Worm (Caenorhabditis elegans) whole organism, mixed stage, embryonic: ENCODE measurements around the gene Y54G2A.48.

Experiments
- M03D4.4 ChIP-seq: sonication (generic microtip); optimal IDR thresholded peaks from 2 replicates; lab custom pipeline; 2017; ENCODE audit warnings: mild to moderate bottlenecking, missing genetic modification characterization, missing compliant biosample characterization
- bed-3 ChIP-seq: fragments of 200-800 bp; sonication (Bioruptor generic); optimal IDR thresholded peaks from 3 replicates; lab custom pipeline; 2018; ENCODE audit warnings: mild to moderate bottlenecking, missing genetic modification characterization, moderate library complexity, missing compliant biosample characterization
- blmp-1 ChIP-seq: fragments of 150-350 bp; optimal IDR thresholded peaks from 2 replicates; lab custom pipeline; 2014; ENCODE audit warnings: missing biosample characterization, missing genetic modification characterization
- ceh-39 ChIP-seq: fragments of 150-350 bp; optimal IDR thresholded peaks from 2 replicates; lab custom pipeline; 2014; ENCODE audit warnings: missing biosample characterization, missing genetic modification characterization
- ceh-43 ChIP-seq: fragments of 200-800 bp; sonication (Bioruptor generic); optimal IDR thresholded peaks from 2 replicates; lab custom pipeline; 2018; ENCODE audit warnings: mild to moderate bottlenecking, missing genetic modification characterization, moderate library complexity, missing compliant biosample characterization
- ceh-83 ChIP-seq: fragments of 200-800 bp; sonication (Bioruptor generic); optimal IDR thresholded peaks from 2 replicates; lab custom pipeline; 2018; ENCODE audit warnings: mild to moderate bottlenecking, missing genetic modification characterization, missing compliant biosample characterization
- ces-1 ChIP-seq: fragments of 150-350 bp; optimal IDR thresholded peaks from 2 replicates; lab custom pipeline; 2014; ENCODE audit warnings: missing biosample characterization, missing genetic modification reagents, missing genetic modification characterization
- cnd-1 ChIP-seq: fragments of 200-800 bp; sonication (Bioruptor generic); optimal IDR thresholded peaks from 2 replicates; lab custom pipeline; 2018; ENCODE audit warnings: mild to moderate bottlenecking, missing genetic modification characterization, missing compliant biosample characterization
- drap-1 ChIP-seq: fragments of 200-800 bp; sonication (Bioruptor generic); optimal IDR thresholded peaks from 3 replicates; lab custom pipeline; 2018; ENCODE audit warnings: mild to moderate bottlenecking, missing genetic modification characterization, missing compliant biosample characterization
- elt-1 ChIP-seq: sonication (generic microtip); optimal IDR thresholded peaks from 2 replicates; lab custom pipeline; 2017; ENCODE audit warnings: missing genetic modification characterization, mild to moderate bottlenecking, missing compliant biosample characterization, antibody characterized with exemption, moderate library complexity, borderline replicate concordance; ENCODE audit not compliant: insufficient read depth
- elt-3 ChIP-seq: fragments of 150-350 bp; optimal IDR thresholded peaks from 2 replicates; lab custom pipeline; 2014; ENCODE audit warnings: missing biosample characterization, missing genetic modification characterization
- ham-2 ChIP-seq: fragments of 200-800 bp; sonication (Bioruptor generic); optimal IDR thresholded peaks from 2 replicates; lab custom pipeline; 2018; ENCODE audit warnings: mild to moderate bottlenecking, missing genetic modification characterization, missing compliant biosample characterization
- hlh-1 ChIP-seq: fragments of 150-350 bp; optimal IDR thresholded peaks from 2 replicates; lab custom pipeline; 2014; ENCODE audit warnings: missing biosample characterization, missing genetic modification reagents, missing genetic modification characterization
- lin-13 ChIP-seq: fragments of 150-350 bp; optimal IDR thresholded peaks from 2 replicates; lab custom pipeline; 2014; ENCODE audit warnings: missing biosample characterization, missing genetic modification characterization
- lsy-2 ChIP-seq: fragments of 150-350 bp; optimal IDR thresholded peaks from 2 replicates; lab custom pipeline; 2014; ENCODE audit warnings: missing biosample characterization, missing genetic modification characterization
- mab-5 ChIP-seq: fragments of 150-350 bp; optimal IDR thresholded peaks from 2 replicates; lab custom pipeline; 2014; ENCODE audit warnings: missing biosample characterization, missing genetic modification characterization
- mep-1 ChIP-seq: fragments of 150-350 bp; optimal IDR thresholded peaks from 2 replicates; lab custom pipeline; 2017; ENCODE audit warnings: missing biosample characterization, missing genetic modification reagents, missing genetic modification characterization, inconsistent platforms
- mls-2 ChIP-seq: sonication (generic microtip); optimal IDR thresholded peaks from 2 replicates; lab custom pipeline; 2016; ENCODE audit warnings: mild to moderate bottlenecking, missing genetic modification characterization, moderate library complexity, missing compliant biosample characterization
- nhr-12 ChIP-seq: fragments of 150-350 bp; optimal IDR thresholded peaks from 2 replicates; lab custom pipeline; 2014; ENCODE audit warnings: missing biosample characterization, missing genetic modification characterization
- nhr-2 ChIP-seq: fragments of 150-350 bp; optimal IDR thresholded peaks from 2 replicates; lab custom pipeline; 2014; ENCODE audit warnings: missing biosample characterization, missing genetic modification characterization
- nhr-237 ChIP-seq: fragments of 150-350 bp; optimal IDR thresholded peaks from 2 replicates; lab custom pipeline; 2014; ENCODE audit warnings: missing biosample characterization, missing genetic modification characterization
- nhr-28 ChIP-seq: fragments of 150-350 bp; optimal IDR thresholded peaks from 2 replicates; lab custom pipeline; 2014; ENCODE audit warnings: missing biosample characterization, missing genetic modification characterization
- nhr-76 ChIP-seq: sonication (generic microtip); optimal IDR thresholded peaks from 2 replicates; lab custom pipeline; 2017; ENCODE audit warnings: missing biosample characterization, missing genetic modification characterization
- snpc-4 ChIP-seq: fragments of 150-350 bp; optimal IDR thresholded peaks from 2 replicates; lab custom pipeline; 2014; ENCODE audit warnings: missing biosample characterization, missing genetic modification characterization
- sptf-1 ChIP-seq: sonication (generic microtip); optimal IDR thresholded peaks from 2 replicates; lab custom pipeline; 2017; ENCODE audit warnings: mild to moderate bottlenecking, missing genetic modification characterization, moderate library complexity, missing compliant biosample characterization
- tbx-8 ChIP-seq: fragments of 200-800 bp; sonication (Bioruptor generic); optimal IDR thresholded peaks from 2 replicates; lab custom pipeline; 2018; ENCODE audit warnings: mild to moderate bottlenecking, missing genetic modification characterization, moderate library complexity, missing compliant biosample characterization
- unc-120 ChIP-seq: sonication (generic microtip); optimal IDR thresholded peaks from 2 replicates; lab custom pipeline; 2017; ENCODE audit warnings: missing genetic modification characterization, missing compliant biosample characterization; ENCODE audit not compliant: poor library complexity, severe bottlenecking
- unc-39 ChIP-seq: fragments of 150-350 bp; optimal IDR thresholded peaks from 2 replicates; lab custom pipeline; 2014; ENCODE audit warnings: missing biosample characterization, missing genetic modification characterization
- unc-62 ChIP-seq: fragments of 150-350 bp; optimal IDR thresholded peaks from 2 replicates; lab custom pipeline; 2014; ENCODE audit warnings: missing biosample characterization, missing genetic modification reagents, missing genetic modification characterization
- zip-8 ChIP-seq: fragments of 150-350 bp; optimal IDR thresholded peaks from 2 replicates; lab custom pipeline; 2014; ENCODE audit warnings: missing biosample characterization, missing genetic modification characterization
- ztf-11 ChIP-seq: fragments of 150-350 bp; optimal IDR thresholded peaks from 2 replicates; lab custom pipeline; 2014; ENCODE audit warnings: missing biosample characterization, missing genetic modification characterization

The Y54G2A.48 gene

DNA sequence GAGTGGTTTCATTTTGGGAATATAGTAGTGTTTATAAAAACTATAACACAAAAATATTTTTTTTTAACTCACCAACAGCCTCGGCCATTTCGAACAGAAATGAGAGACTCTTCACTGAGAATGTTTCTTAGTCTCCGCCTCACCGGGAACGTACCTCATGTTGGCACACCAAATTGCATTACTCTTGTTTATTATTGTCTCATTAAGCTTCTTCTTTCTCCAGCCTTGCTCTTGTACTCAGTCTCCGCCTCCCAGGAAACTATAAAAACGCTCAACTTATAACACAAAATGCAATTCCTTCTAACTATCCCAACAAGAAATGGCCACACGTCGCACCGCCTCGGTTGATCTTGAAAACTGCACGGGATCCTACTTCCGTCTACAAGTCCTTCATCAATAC, at the start of gene Y54G2A.48, which contains the start of gene pudl-1:
Gene Y54G2A.48, minus strand, starts transcription at position 101 of the 400 bp plus-strand sequence.
Gene pudl-1, plus strand, starts transcription at position 320 of the 400 bp plus-strand sequence.
- TF ChIP-seq tbx-8, result no peak
- no peak for TF ChIP-seq zip-8 (tag; lab: Kevin White, UChicago)
- no peak for TF ChIP-seq mab-5 (tag; lab: Kevin White, UChicago)
- no peak for TF ChIP-seq lsy-2 (tag; lab: Kevin White, UChicago)
- TF ChIP-seq snpc-4 (tag; lab: Kevin White, UChicago), result no peak
- no peak for TF ChIP-seq mep-1 (tag; lab: Kevin White, UChicago)
- TF ChIP-seq elt-1, result no peak
- no peak for TF ChIP-seq unc-62
- TF ChIP-seq elt-3, result no peak
- TF ChIP-seq mls-2 (tag; lab: Kevin White, UChicago), result no peak
- no peak for TF ChIP-seq ham-2 (GFP tag; lab: Kevin White, UChicago)
- TF ChIP-seq ceh-43 (GFP tag; lab: Kevin White, UChicago), result no peak
- no peak for TF ChIP-seq drap-1 (GFP tag; lab: Kevin White, UChicago)
- no peak for TF ChIP-seq nhr-76
- no peak for TF ChIP-seq cnd-1 (tag; lab: Kevin White, UChicago)

DNA sequence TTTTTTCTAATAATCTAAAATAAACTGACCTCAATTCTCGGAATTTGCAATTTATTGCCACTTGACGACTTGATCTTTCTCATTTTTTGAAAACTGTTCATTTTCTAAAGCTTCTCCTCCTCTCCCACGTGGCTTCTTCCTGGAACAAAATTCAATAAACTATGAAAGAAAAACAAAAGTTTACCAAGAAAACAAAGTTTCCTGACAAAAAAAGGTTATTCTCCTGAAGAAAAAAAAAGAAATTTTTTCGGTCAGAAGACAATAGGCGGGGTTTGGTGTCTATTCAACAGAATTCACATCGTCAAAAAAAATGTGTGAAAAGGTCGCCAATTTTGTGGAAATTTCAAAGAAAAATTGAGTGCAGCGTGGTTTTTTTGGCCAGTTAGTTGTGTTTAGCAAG, 32.3 kb upstream of the Y54G2A.48 start, which contains the start of gene Y54G2A.16:
Gene Y54G2A.16, minus strand, starts transcription at position 101 of the 400 bp plus-strand sequence.
- TF ChIP-seq nhr-2 (tag; lab: Kevin White, UChicago) (no peak), ceh-39 (tag; lab: Kevin White, UChicago) (no peak), mep-1 (tag; lab: Kevin White, UChicago) (no peak), zip-8 (tag; lab: Kevin White, UChicago) (no peak), mls-2 (tag; lab: Kevin White, UChicago) (no peak), blmp-1 (tag; lab: Kevin White, UChicago) (no peak), cnd-1 (tag; lab: Kevin White, UChicago) (no peak), unc-62 (no peak), M03D4.4 (no peak), sptf-1 (tag; lab: Kevin White, UChicago) (no peak), bed-3 (GFP tag; lab: Kevin White, UChicago) (no peak), mab-5 (tag; lab: Kevin White, UChicago) (no peak), ces-1 (no peak), drap-1 (GFP tag; lab: Kevin White, UChicago) (no peak), nhr-12 (no peak), tbx-8 (no peak)
- TF ChIP-seq, all 35 proteins: peak for 0

DNA sequence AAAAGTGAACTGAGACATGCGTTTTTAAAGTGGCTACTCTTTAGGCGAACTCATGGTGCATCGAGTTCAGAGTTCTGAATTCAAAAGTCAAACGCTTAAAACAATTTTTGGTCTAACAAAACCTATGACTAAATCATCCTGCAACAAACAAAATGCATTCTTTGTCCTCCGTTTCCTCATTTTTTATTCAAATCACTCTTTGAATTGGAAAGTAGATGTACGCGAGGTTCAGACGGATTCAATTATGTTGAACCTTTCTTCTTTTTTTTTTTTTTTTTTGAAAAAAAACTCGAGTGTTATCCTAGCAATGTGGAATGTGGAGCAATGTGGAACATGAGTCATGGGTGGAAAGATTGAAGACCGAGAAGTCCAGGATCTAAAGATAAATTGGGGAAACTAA, 26.2 kb upstream of the Y54G2A.48 start:
- TF ChIP-seq blmp-1 (tag; lab: Kevin White, UChicago) (no peak), ces-1 (no peak), zip-8 (tag; lab: Kevin White, UChicago) (no peak), ceh-39 (tag; lab: Kevin White, UChicago) (no peak), lsy-2 (tag; lab: Kevin White, UChicago) (no peak)

DNA sequence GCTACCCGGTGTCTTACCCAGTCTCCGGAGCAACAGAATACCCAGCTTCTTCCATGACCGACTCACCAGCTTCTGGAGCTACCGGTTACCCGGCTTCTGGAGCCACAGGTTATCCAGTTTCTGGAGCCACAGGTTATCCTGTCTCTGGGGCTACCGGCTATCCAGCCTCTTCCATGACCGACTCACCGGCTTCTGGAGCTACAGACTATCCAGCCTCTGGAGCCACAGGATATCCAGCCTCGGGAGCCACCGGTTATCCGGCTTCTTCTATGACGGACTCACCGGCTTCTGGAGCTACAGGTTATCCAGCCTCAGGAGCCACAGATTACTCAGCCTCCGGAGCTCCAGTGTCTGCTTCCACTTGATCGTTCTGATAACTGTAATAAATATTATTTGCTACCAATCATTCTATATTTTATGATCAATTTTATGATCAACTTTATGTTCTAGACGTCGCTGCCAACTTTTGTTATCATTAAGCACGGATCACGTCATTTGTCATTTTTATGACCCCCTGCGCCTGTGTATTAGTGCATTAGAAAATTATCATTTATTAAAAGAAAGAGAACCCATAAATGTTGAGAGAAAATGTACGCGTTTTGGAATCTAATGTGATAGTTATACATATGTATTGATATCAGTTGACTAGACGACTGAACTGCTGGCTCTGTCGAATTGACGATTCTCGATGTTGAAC, 22.7 kb upstream of the Y54G2A.48 start:
- no peak for TF ChIP-seq hlh-1 (tag; lab: Kevin White, UChicago)
- TF ChIP-seq bed-3 (GFP tag; lab: Kevin White, UChicago), result no peak
- TF ChIP-seq nhr-28 (tag; lab: Kevin White, UChicago), result no peak
- TF ChIP-seq ztf-11 (tag; lab: Kevin White, UChicago), result no peak
- no peak for TF ChIP-seq cnd-1 (tag; lab: Kevin White, UChicago)
- no peak for TF ChIP-seq ceh-43 (GFP tag; lab: Kevin White, UChicago)

DNA sequence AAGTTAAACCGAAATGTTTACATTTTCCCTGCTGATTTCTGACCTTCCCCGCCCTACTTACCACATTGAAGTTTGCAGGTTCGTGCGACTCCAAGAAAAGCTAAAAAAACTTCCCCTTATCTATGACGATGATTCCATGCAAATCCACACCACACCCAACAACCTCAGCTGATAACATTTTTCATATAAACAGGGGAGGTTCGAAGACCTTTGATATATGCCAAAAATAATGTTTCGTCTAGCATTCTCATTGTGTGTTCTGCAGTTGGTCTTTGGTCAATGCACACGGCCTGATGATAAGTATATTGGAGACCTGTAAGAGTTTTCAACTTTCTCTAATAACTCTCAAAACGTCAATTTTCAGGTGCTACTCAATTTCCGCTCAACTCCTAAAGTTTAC, 21.7 kb upstream of the Y54G2A.48 start:
- TF ChIP-seq elt-3 (no peak), hlh-1 (tag; lab: Kevin White, UChicago) (no peak), unc-39 (tag; lab: Kevin White, UChicago) (no peak), ces-1 (no peak), nhr-12 (no peak), unc-62 (no peak), elt-1 (no peak)

DNA sequence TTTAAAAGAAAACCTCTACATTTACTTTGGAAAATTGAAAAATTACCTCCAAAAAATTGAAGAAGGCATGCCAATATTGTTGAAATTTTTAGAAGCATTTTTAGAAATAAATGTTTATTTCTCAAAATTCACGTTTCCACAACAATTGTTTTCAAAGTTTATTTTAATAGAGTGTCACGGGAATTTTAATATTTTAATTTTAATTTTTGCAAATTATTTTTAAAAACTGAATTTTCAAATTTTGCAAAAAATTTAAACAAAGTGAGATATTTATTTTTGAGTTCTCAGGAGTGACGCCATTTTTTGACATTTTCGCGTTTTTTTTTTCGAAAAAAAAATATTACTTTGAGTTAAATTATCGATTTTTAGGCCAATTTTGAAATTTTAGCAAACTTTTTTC, 20.7 kb upstream of the Y54G2A.48 start, which contains the start of gene Y54G2A.49:
Gene Y54G2A.49, minus strand, starts transcription at position 101 of the 400 bp plus-strand sequence.
- no peak for TF ChIP-seq drap-1 (GFP tag; lab: Kevin White, UChicago)
- no peak for TF ChIP-seq snpc-4 (tag; lab: Kevin White, UChicago)
- no peak for TF ChIP-seq bed-3 (GFP tag; lab: Kevin White, UChicago)
- TF ChIP-seq nhr-28 (tag; lab: Kevin White, UChicago), result no peak
- no peak for TF ChIP-seq ceh-83 (GFP tag; lab: Kevin White, UChicago)
- no peak for TF ChIP-seq mls-2 (tag; lab: Kevin White, UChicago)
- no peak for TF ChIP-seq unc-120
- TF ChIP-seq lin-13 (tag; lab: Kevin White, UChicago), result no peak
- no peak for TF ChIP-seq ceh-43 (GFP tag; lab: Kevin White, UChicago)
- no peak for TF ChIP-seq tbx-8
- no peak for TF ChIP-seq M03D4.4
- no peak for TF ChIP-seq cnd-1 (tag; lab: Kevin White, UChicago)
- no peak for TF ChIP-seq mep-1 (tag; lab: Kevin White, UChicago)
- no peak for TF ChIP-seq nhr-237
- no peak for TF ChIP-seq ztf-11 (tag; lab: Kevin White, UChicago)
- TF ChIP-seq, all 35 proteins: peak for 0
